Fruit fly (Drosophila melanogaster): ENCODE results near the gene Cyp4d2.

Cyp4d2 gene

DNA sequence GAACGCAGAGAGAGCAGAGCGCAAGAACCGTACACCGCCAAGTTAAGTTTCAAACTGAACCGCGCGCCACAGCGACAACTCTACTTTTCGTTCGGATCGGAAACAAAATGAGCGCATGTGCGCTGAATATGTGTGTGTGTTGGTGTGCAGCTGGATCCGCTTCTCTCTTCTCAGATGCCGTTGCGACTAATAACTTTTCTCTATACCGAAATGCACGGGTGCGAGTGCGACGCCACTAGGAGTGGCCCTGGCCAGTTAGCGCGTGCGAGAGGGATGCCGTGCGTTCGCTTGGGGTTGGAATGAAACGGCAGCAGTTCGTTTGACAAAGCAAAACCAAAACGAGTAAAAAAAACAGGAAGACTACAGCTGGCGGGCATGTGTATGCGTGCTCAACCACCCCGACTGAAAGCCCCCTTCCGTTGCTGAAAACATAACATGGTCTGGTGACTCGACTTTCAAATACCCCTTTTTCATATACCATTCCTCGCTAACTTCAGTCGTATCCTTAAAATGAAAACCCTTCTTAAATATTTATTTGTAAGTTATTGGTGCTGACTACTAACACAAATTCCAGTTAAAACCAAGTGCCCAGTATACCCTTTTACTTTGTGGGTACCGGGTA, 38.9 kb upstream of the Cyp4d2 start (continued):
- TF ChIP-seq CG10654 (GFP tag; optimal IDR thresholded peaks at IDR 0.05) (peak; percentile 100), seq (GFP tag; IDR thresholded peaks at IDR 0.05) (peak; percentile 100), CG14441 (GFP tag; IDR thresholded peaks at IDR 0.05) (peak; percentile 100), D19B (GFP tag; optimal IDR thresholded peaks at IDR 0.05) (peak; percentile 100), HLH4C (GFP tag; IDR thresholded peaks at IDR 0.05; ENCODE audit: partially characterized antibody) (no peak), CG5953 (GFP tag; IDR thresholded peaks at IDR 0.05) (peak; percentile 100), twi (tag; optimal IDR thresholded peaks at IDR 0.05) (peak; percentile 100), CG8359 (GFP tag; optimal IDR thresholded peaks at IDR 0.05; ENCODE audit: borderline replicate concordance) (peak; percentile 98), Xrp1 (GFP tag; IDR thresholded peaks at IDR 0.05) (peak; percentile 100), nom (GFP tag; optimal IDR thresholded peaks at IDR 0.05) (peak; percentile 98), CG12155 (GFP tag; optimal IDR thresholded peaks at IDR 0.05) (peak; percentile 99), Six4 (GFP tag; optimal IDR thresholded peaks at IDR 0.05) (peak; percentile 100), vfl (GFP tag; optimal IDR thresholded peaks at IDR 0.05) (peak; percentile 99), CG13424 (tag; optimal IDR thresholded peaks at IDR 0.05) (peak; percentile 100), slbo (GFP tag; IDR thresholded peaks at IDR 0.05) (peak; percentile 100), Awh (GFP tag; IDR thresholded peaks at IDR 0.05) (peak; percentile 100), zen2 (GFP tag; IDR thresholded peaks at IDR 0.05; ENCODE audit: partially characterized antibody) (no peak), CG16863 (GFP tag; optimal IDR thresholded peaks at IDR 0.05) (peak; percentile 100), repo (GFP tag; optimal IDR thresholded peaks at IDR 0.05) (peak; percentile 100), CG10209 (GFP tag; optimal IDR thresholded peaks at IDR 0.05) (peak; percentile 100), CG2875 (GFP tag; optimal IDR thresholded peaks at IDR 0.05) (peak; percentile 100), B-H2 (GFP tag; optimal IDR thresholded peaks at IDR 0.05) (peak; percentile 99), CG7786 (GFP tag; optimal IDR thresholded peaks at IDR 0.05) (peak; percentile 100), pb (GFP tag; optimal IDR thresholded peaks at IDR 0.05) (peak; percentile 100), Ets65A (GFP tag) (peak; percentile 100), Dfd (GFP tag; optimal IDR thresholded peaks at IDR 0.05) (peak in 1 of 2 experiments; percentile 59), chn (GFP tag; optimal IDR thresholded peaks at IDR 0.05) (peak; percentile 100), bab2 (GFP tag; optimal IDR thresholded peaks at IDR 0.05) (peak; percentile 100), lilli (GFP tag; optimal IDR thresholded peaks at IDR 0.05) (peak; percentile 100), Rx (GFP tag; IDR thresholded peaks at IDR 0.05) (peak; percentile 100), D (optimal IDR thresholded peaks at IDR 0.05) (no peak), D (GFP tag; optimal IDR thresholded peaks at IDR 0.05) (peak; percentile 100), Rfx (GFP tag; IDR thresholded peaks at IDR 0.05) (peak; percentile 100), CG7839 (tag; optimal IDR thresholded peaks at IDR 0.05) (peak; percentile 100), shn (GFP tag; optimal IDR thresholded peaks at IDR 0.05) (peak; percentile 100), TFAM (GFP tag; optimal IDR thresholded peaks at IDR 0.05) (peak; percentile 98), CkIIα-i1 (GFP tag; IDR thresholded peaks at IDR 0.05) (peak; percentile 100), Sox102F (GFP tag; optimal IDR thresholded peaks at IDR 0.05) (peak; percentile 100), Doc2 (GFP tag; IDR thresholded peaks at IDR 0.05) (peak; percentile 99), caup (GFP tag; optimal IDR thresholded peaks at IDR 0.05; ENCODE audit: severe bottlenecking) (peak; percentile 100), Gug (GFP tag; IDR thresholded peaks at IDR 0.05) (peak; percentile 100), az2 (GFP tag; optimal IDR thresholded peaks at IDR 0.05) (peak; percentile 100), slp2 (GFP tag; optimal IDR thresholded peaks at IDR 0.05) (peak; percentile 100), Eip74EF (GFP tag; optimal IDR thresholded peaks at IDR 0.05) (peak in 1 of 2 experiments; percentile 99), CG12299 (tag; optimal IDR thresholded peaks at IDR 0.05) (peak; percentile 100), CG1647 (GFP tag; optimal IDR thresholded peaks at IDR 0.05) (peak; percentile 100), Hr51 (GFP tag; optimal IDR thresholded peaks at IDR 0.05) (peak; percentile 100), dm (GFP tag; optimal IDR thresholded peaks at IDR 0.05) (peak; percentile 100), row (GFP tag; IDR thresholded peaks at IDR 0.05) (peak; percentile 100), CG13894 (tag; optimal IDR thresholded peaks at IDR 0.05) (peak; percentile 99)

Data from whole organism, embryonic.